Fruit fly (Drosophila melanogaster) whole organism, embryonic: Measurements from ENCODE around the gene CG11723.

Experiments
- Abd-B ChIP-seq: fragments of 200-800 bp; sonication (Bioruptor generic); optimal IDR thresholded peaks from 2 replicates; lab custom pipeline; 2018; ENCODE audit warnings: missing biosample characterization, mild to moderate bottlenecking, missing genetic modification characterization, moderate library complexity
- CG1024 ChIP-seq: fragments of 200-800 bp; sonication (Bioruptor generic); IDR thresholded peaks from 2 replicates; pipeline ENCODE4 v1.3.6; 2022; ENCODE audit warnings: missing biosample characterization, missing genetic modification characterization
- CG10431 ChIP-seq: fragments of 200-800 bp; sonication (Bioruptor generic); optimal IDR thresholded peaks from 3 replicates; lab custom pipeline; 2018; ENCODE audit warnings: missing biosample characterization, mild to moderate bottlenecking, missing genetic modification characterization
- CG10543 ChIP-seq: fragments of 200-800 bp; sonication (Bioruptor generic); optimal IDR thresholded peaks from 3 replicates; lab custom pipeline; 2017; ENCODE audit warnings: missing biosample characterization, mild to moderate bottlenecking, missing genetic modification characterization, moderate library complexity
- CG11695 ChIP-seq: fragments of 200-800 bp; sonication (Bioruptor generic); IDR thresholded peaks from 3 replicates; pipeline ENCODE4 v1.3.6; 2022; ENCODE audit warnings: missing biosample characterization, missing genetic modification characterization
- CG12155 ChIP-seq: fragments of 200-800 bp; sonication (Bioruptor generic); optimal IDR thresholded peaks from 3 replicates; lab custom pipeline; 2016; ENCODE audit warnings: missing biosample characterization, missing genetic modification characterization
- CG12299 ChIP-seq: fragments of 200-800 bp; sonication (Bioruptor generic); optimal IDR thresholded peaks from 2 replicates; lab custom pipeline; 2018; ENCODE audit warnings: missing biosample characterization, mild to moderate bottlenecking, missing genetic modification characterization
- CG12942 ChIP-seq: fragments of 200-800 bp; sonication (Bioruptor generic); optimal IDR thresholded peaks from 3 replicates; lab custom pipeline; 2016; ENCODE audit warnings: missing biosample characterization, missing genetic modification characterization
- CG15514 ChIP-seq: fragments of 200-800 bp; sonication (Bioruptor generic); optimal IDR thresholded peaks from 3 replicates; lab custom pipeline; 2017; ENCODE audit warnings: missing biosample characterization, missing genetic modification characterization, mild to moderate bottlenecking, moderate library complexity, missing genetic modification reagents
- CG15696 ChIP-seq: fragments of 200-800 bp; sonication (Bioruptor generic); optimal IDR thresholded peaks from 2 replicates; lab custom pipeline; 2019; ENCODE audit warnings: missing biosample characterization, mild to moderate bottlenecking, missing genetic modification characterization, moderate library complexity
- CG1603 ChIP-seq: fragments of 200-800 bp; sonication (Bioruptor generic); optimal IDR thresholded peaks from 2 replicates; lab custom pipeline; 2019; ENCODE audit warnings: missing biosample characterization, mild to moderate bottlenecking, missing genetic modification characterization, moderate library complexity
- CG17385 ChIP-seq: fragments of 200-800 bp; sonication (Bioruptor generic); optimal IDR thresholded peaks from 3 replicates; lab custom pipeline; 2018; ENCODE audit warnings: missing biosample characterization, mild to moderate bottlenecking, missing genetic modification characterization
- CG1832 ChIP-seq: fragments of 200-800 bp; sonication (Bioruptor generic); optimal IDR thresholded peaks from 2 replicates; lab custom pipeline; 2017; ENCODE audit warnings: missing biosample characterization, mild to moderate bottlenecking, missing genetic modification characterization, inconsistent platforms
- CG18599 ChIP-seq: fragments of 200-800 bp; sonication (Bioruptor generic); optimal IDR thresholded peaks from 3 replicates; lab custom pipeline; 2017; ENCODE audit warnings: missing biosample characterization, missing genetic modification characterization, mild to moderate bottlenecking, moderate library complexity, missing genetic modification reagents
- CG18764 ChIP-seq: fragments of 200-800 bp; sonication (Bioruptor generic); optimal IDR thresholded peaks from 3 replicates; lab custom pipeline; 2016; ENCODE audit warnings: missing biosample characterization, missing genetic modification characterization
- CG2678 ChIP-seq: fragments of 200-800 bp; sonication (Bioruptor generic); optimal IDR thresholded peaks from 3 replicates; lab custom pipeline; 2019; ENCODE audit warnings: missing biosample characterization, mild to moderate bottlenecking, missing genetic modification characterization, moderate library complexity
- CG31388 ChIP-seq: fragments of 200-800 bp; sonication (Bioruptor generic); optimal IDR thresholded peaks from 2 replicates; lab custom pipeline; 2016; ENCODE audit warnings: missing biosample characterization, missing genetic modification characterization
- CG3163 ChIP-seq: fragments of 200-800 bp; sonication (Bioruptor generic); optimal IDR thresholded peaks from 3 replicates; lab custom pipeline; 2016; ENCODE audit warnings: missing biosample characterization, missing genetic modification characterization
- CG32532 ChIP-seq: fragments of 200-800 bp; sonication (Bioruptor generic); IDR thresholded peaks from 2 replicates; pipeline ENCODE4 v1.3.6; 2022; ENCODE audit warnings: missing biosample characterization, missing genetic modification characterization
- CG34376 ChIP-seq: fragments of 200-800 bp; sonication (Bioruptor generic); optimal IDR thresholded peaks from 2 replicates; lab custom pipeline; 2018; ENCODE audit warnings: missing biosample characterization, mild to moderate bottlenecking, missing genetic modification characterization
- CG3838 ChIP-seq: fragments of 200-800 bp; sonication (Bioruptor generic); optimal IDR thresholded peaks from 3 replicates; lab custom pipeline; 2016; ENCODE audit warnings: missing biosample characterization, missing genetic modification characterization
- CG4282 ChIP-seq: fragments of 200-800 bp; sonication (Bioruptor generic); optimal IDR thresholded peaks from 2 replicates; lab custom pipeline; 2016; ENCODE audit warnings: missing biosample characterization, missing genetic modification characterization
- CG7786 ChIP-seq: fragments of 200-800 bp; sonication (Bioruptor generic); optimal IDR thresholded peaks from 2 replicates; lab custom pipeline; 2016; ENCODE audit warnings: missing biosample characterization, missing genetic modification characterization
- CkIIα-i1 ChIP-seq: fragments of 200-800 bp; sonication (Bioruptor generic); IDR thresholded peaks from 2 replicates; pipeline ENCODE4 v1.3.6; 2022; ENCODE audit warnings: missing biosample characterization, missing genetic modification characterization
- Fer2 ChIP-seq: fragments of 200-800 bp; sonication (Bioruptor generic); optimal IDR thresholded peaks from 2 replicates; lab custom pipeline; 2018; ENCODE audit warnings: missing biosample characterization, mild to moderate bottlenecking, missing genetic modification characterization, moderate library complexity
- GATAe ChIP-seq: fragments of 200-800 bp; sonication (Bioruptor generic); conservative IDR thresholded peaks from 2 replicates; pipeline ENCODE4 v1.3.6; 2022; ENCODE audit warnings: missing biosample characterization, missing genetic modification characterization
- Hmr ChIP-seq: fragments of 200-800 bp; sonication (Bioruptor generic); optimal IDR thresholded peaks from 3 replicates; lab custom pipeline; 2017; ENCODE audit warnings: mild to moderate bottlenecking, missing biosample characterization, missing genetic modification reagents, missing genetic modification characterization
- Mad ChIP-seq: fragments of 200-800 bp; sonication (Bioruptor generic); optimal IDR thresholded peaks from 2 replicates; lab custom pipeline; 2016; ENCODE audit warnings: missing biosample characterization, missing genetic modification characterization
- Med ChIP-seq: fragments of 200-800 bp; sonication (Bioruptor generic); peaks from one replicate; lab custom pipeline; 2016; ENCODE audit warnings: missing biosample characterization, missing genetic modification characterization, mild to moderate bottlenecking, inconsistent platforms, moderate library complexity
- Myb ChIP-seq: fragments of 200-800 bp; sonication (Bioruptor generic); optimal IDR thresholded peaks from 2 replicates; lab custom pipeline; 2016; ENCODE audit warnings: missing biosample characterization, missing genetic modification characterization
- PHDP ChIP-seq: fragments of 200-800 bp; sonication (Bioruptor generic); optimal IDR thresholded peaks from 3 replicates; lab custom pipeline; 2018; ENCODE audit warnings: missing biosample characterization, mild to moderate bottlenecking, missing genetic modification characterization, moderate library complexity
- ara ChIP-seq: fragments of 200-800 bp; sonication (Bioruptor generic); IDR thresholded peaks from 2 replicates; pipeline ENCODE4 v1.3.6; 2022; ENCODE audit warnings: missing biosample characterization, missing genetic modification characterization
- crc ChIP-seq: fragments of 200-800 bp; sonication (Bioruptor generic); optimal IDR thresholded peaks from 2 replicates; lab custom pipeline; 2016; ENCODE audit warnings: missing biosample characterization, missing genetic modification characterization
- ems ChIP-seq: fragments of 200-800 bp; sonication (Bioruptor generic); optimal IDR thresholded peaks from 3 replicates; lab custom pipeline; 2016; ENCODE audit warnings: missing biosample characterization, missing genetic modification characterization
- gce ChIP-seq: fragments of 200-800 bp; sonication (Bioruptor generic); IDR thresholded peaks from 3 replicates; pipeline ENCODE4 v1.3.6; 2022; ENCODE audit warnings: missing biosample characterization, missing genetic modification characterization
- gsb ChIP-seq: fragments of 200-800 bp; sonication (Bioruptor generic); IDR thresholded peaks from 2 replicates; pipeline ENCODE4 v1.3.6; 2022; ENCODE audit warnings: missing biosample characterization, missing genetic modification characterization
- gt ChIP-seq: fragments of 200-800 bp; sonication (Bioruptor generic); IDR thresholded peaks from 2 replicates; pipeline ENCODE4 v1.3.6; 2022; ENCODE audit warnings: missing biosample characterization, missing genetic modification characterization
- inv ChIP-seq: fragments of 200-800 bp; sonication (Bioruptor generic); IDR thresholded peaks from 2 replicates; pipeline ENCODE4 v1.3.6; 2022; ENCODE audit warnings: missing biosample characterization, missing genetic modification characterization; ENCODE audit not compliant: partially characterized antibody
- kni ChIP-seq: fragments of 200-800 bp; sonication (Bioruptor generic); optimal IDR thresholded peaks from 3 replicates; lab custom pipeline; 2017; ENCODE audit warnings: mild to moderate bottlenecking, missing biosample characterization, missing genetic modification reagents, missing genetic modification characterization
- lbe ChIP-seq: fragments of 200-800 bp; sonication (Bioruptor generic); optimal IDR thresholded peaks from 2 replicates; lab custom pipeline; 2016; ENCODE audit warnings: missing biosample characterization, mild to moderate bottlenecking, missing genetic modification characterization
- lola ChIP-seq, 3 experiments: fragments of >200 bp in 2 of 3; fragments of 200-800 bp in 1 of 3; sonication (Bioruptor generic) in 1 of 3; optimal IDR thresholded peaks; 2 replicates each; lab custom pipeline; 2017 to 2019; ENCODE audit warnings: missing biosample characterization in 3 of 3, missing genetic modification characterization in 3 of 3, mild to moderate bottlenecking in 1 of 3, moderate library complexity in 1 of 3
- mirr ChIP-seq: fragments of 200-800 bp; sonication (Bioruptor generic); optimal IDR thresholded peaks from 3 replicates; lab custom pipeline; 2018; ENCODE audit warnings: missing biosample characterization, mild to moderate bottlenecking, missing genetic modification characterization
- prd ChIP-seq, 3 experiments: fragments of >200 bp in 2 of 3; fragments of 200-800 bp in 1 of 3; sonication (Bioruptor generic) in 1 of 3; optimal IDR thresholded peaks in 2 of 3; IDR thresholded peaks in 1 of 3; 2 replicates in 2 of 3; 3 replicates in 1 of 3; pipeline versions ENCODE4 v1.3.6 to Lab custom; 2017 to 2022; ENCODE audit warnings: missing biosample characterization in 1 of 3, missing genetic modification characterization in 1 of 3
- psq ChIP-seq: fragments of 200-800 bp; sonication (Bioruptor generic); optimal IDR thresholded peaks from 2 replicates; lab custom pipeline; 2017; ENCODE audit warnings: missing biosample characterization, missing genetic modification characterization
- ttk ChIP-seq: fragments of 200-800 bp; sonication (Bioruptor generic); IDR thresholded peaks from 2 replicates; pipeline ENCODE4 v2.1.2; 2022; ENCODE audit warnings: missing biosample characterization, missing genetic modification characterization
- vnd ChIP-seq: fragments of 200-800 bp; sonication (Bioruptor generic); IDR thresholded peaks from 3 replicates; pipeline ENCODE4 v1.3.6; 2022; ENCODE audit warnings: missing biosample characterization, missing genetic modification characterization; ENCODE audit not compliant: partially characterized antibody

Gene CG11723

DNA sequence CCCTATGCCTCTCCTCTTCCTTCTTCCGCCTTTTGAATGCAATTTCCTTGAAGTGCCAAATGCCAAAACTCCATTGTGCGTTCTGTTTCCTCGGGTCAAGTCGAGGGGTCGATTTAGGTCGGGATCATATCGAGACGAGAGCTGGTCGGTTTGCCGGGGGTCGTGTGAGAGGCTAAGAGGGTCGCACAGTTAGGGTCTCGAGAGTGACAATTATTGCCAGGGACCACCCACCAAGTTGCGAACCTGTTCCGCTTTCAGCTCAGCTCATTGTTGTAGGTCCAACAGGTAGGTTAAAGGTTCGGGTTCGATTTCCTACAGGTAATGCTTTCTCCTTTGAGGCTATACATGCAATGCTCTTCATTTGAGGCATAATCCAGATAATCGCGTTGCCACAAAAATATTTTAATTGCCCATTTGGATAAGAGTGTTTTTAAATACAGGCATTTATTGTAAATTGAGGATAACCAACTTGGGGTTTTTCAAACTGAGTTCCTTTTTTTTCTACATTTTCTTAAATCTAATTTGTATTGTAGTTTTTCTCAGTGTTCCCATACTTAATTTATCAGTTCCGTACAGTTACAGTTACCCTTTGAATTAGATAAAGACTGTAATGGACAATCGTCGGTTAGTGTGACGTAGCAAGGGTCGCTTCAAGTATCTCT lies 25.5 kb upstream of the CG11723 start (continued):
- TF ChIP-seq PHDP (no peak), lola (GFP tag; optimal IDR thresholded peaks at IDR 0.05; lab: Kevin White, UChicago) (peak in 1 of 3 experiments; percentile 3), CG31388 (GFP tag; lab: Kevin White, UChicago) (no peak), kni (GFP tag; lab: Kevin White, UChicago) (peak; percentile 4), ara (GFP tag; lab: Robert Waterston, UW) (no peak), Mad (GFP tag; lab: Kevin White, UChicago) (no peak), CG15696 (tag; lab: Kevin White, UChicago) (no peak)
- TF ChIP-seq, all 482 proteins: peak for 35

DNA sequence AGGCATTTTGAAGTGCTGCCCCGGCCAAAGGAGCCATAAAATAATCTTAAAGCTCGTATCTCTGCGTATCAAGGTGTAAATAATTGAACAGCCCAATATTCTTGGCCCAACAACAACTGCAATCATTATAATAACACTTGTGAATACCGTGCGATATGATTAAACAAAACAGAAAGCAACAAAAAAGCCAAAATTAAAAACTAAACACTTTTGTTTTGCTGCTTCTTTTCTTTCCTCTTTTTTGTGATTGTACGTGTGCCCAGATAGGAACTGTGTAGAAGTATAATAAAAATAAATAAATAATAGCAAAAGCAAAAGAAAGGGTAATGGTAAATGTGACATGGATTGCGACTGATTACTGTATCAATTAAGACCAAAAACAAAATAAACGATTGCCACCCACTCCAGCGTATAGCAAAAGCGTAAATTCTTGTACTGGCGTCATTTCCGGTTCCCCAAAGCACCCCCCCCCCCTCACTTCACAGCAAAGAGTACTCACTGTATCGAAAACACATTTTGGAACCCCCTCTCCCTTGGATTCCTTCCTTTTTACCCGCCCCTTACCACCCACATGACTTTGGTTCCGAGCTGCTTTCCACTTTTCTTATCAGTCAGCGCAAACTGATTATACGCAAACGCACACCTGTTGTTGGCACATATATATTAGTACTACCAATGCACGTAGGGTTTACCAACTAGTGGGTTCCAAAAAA lies 24.4 kb upstream of the CG11723 start:
- peak; percentile 6 for TF ChIP-seq Med (GFP tag; lab: Kevin White, UChicago)
- TF ChIP-seq psq (GFP tag; lab: Kevin White, UChicago) = no peak
- TF ChIP-seq inv (GFP tag; lab: Robert Waterston, UW) = no peak
- no peak for TF ChIP-seq CG12299 (tag; lab: Kevin White, UChicago)
- TF ChIP-seq gt (GFP tag; lab: Robert Waterston, UW) = no peak
- TF ChIP-seq CG15514 (GFP tag; lab: Kevin White, UChicago) = peak; percentile 26
- peak; percentile 49 for TF ChIP-seq CG18599 (GFP tag; lab: Kevin White, UChicago)
- no peak for TF ChIP-seq CG3163 (GFP tag; lab: Kevin White, UChicago)
- no peak for TF ChIP-seq CG10431 (GFP tag; lab: Kevin White, UChicago)
- no peak for TF ChIP-seq gce (GFP tag; lab: Robert Waterston, UW)
- no peak for TF ChIP-seq CG4282 (GFP tag; lab: Kevin White, UChicago)
- no peak for TF ChIP-seq CG1603 (tag; lab: Kevin White, UChicago)
- peak; percentile 43 for TF ChIP-seq Hmr
- peak; percentile 76 for TF ChIP-seq CG34376 (GFP tag; lab: Kevin White, UChicago)
- TF ChIP-seq CG12155 = no peak
- TF ChIP-seq gsb (GFP tag; lab: Robert Waterston, UW) = no peak
- TF ChIP-seq CG32532 (GFP tag; lab: Robert Waterston, UW) = peak; percentile 45; the same call in 1 of the 2 replicates
- no peak for TF ChIP-seq Myb
- TF ChIP-seq lbe (GFP tag; lab: Kevin White, UChicago) = peak; percentile 35
- no peak for TF ChIP-seq prd (optimal IDR thresholded peaks at IDR 0.05; lab: Kevin White, UChicago)
- no peak for TF ChIP-seq prd (GFP tag; IDR thresholded peaks at IDR 0.05; lab: Robert Waterston, UW)
- TF ChIP-seq vnd (GFP tag; lab: Robert Waterston, UW) = no peak
- TF ChIP-seq CG3838 (GFP tag; lab: Kevin White, UChicago) = no peak
- TF ChIP-seq mirr (GFP tag; lab: Kevin White, UChicago) = peak; percentile 68
- no peak for TF ChIP-seq Abd-B
- TF ChIP-seq CG10543 (GFP tag; lab: Kevin White, UChicago) = peak; percentile 71
- TF ChIP-seq Fer2 (tag; lab: Kevin White, UChicago) = no peak
- TF ChIP-seq CG12942 (GFP tag; lab: Kevin White, UChicago) = no peak
- TF ChIP-seq CG2678 (tag; lab: Kevin White, UChicago) = peak; percentile 26
- TF ChIP-seq ems (GFP tag; lab: Kevin White, UChicago) = no peak
- no peak for TF ChIP-seq CG7786 (GFP tag; lab: Kevin White, UChicago)
- TF ChIP-seq crc (GFP tag; lab: Kevin White, UChicago) = no peak
- TF ChIP-seq CG1832 (GFP tag; lab: Kevin White, UChicago) = no peak
- TF ChIP-seq CG11695 (GFP tag; lab: Robert Waterston, UW) = no peak
- no peak for TF ChIP-seq CG18764 (GFP tag; lab: Kevin White, UChicago)
- no peak for TF ChIP-seq CG1024 (GFP tag; lab: Robert Waterston, UW)
- TF ChIP-seq CkIIα-i1 = no peak
- no peak for TF ChIP-seq ttk (GFP tag; lab: Robert Waterston, UW)
- peak; percentile 14 for TF ChIP-seq CG17385 (GFP tag; lab: Kevin White, UChicago)
- peak; percentile 77 for TF ChIP-seq GATAe
